Worm (Caenorhabditis elegans) whole organism, L4/young adult: ENCODE measurements around the gene sre-55.

ENCODE experiments used
- W03F9.2 ChIP-seq: fragments of 150-350 bp; optimal IDR thresholded peaks from 2 replicates; lab custom pipeline; 2014; ENCODE audit warnings: missing biosample characterization, missing genetic modification characterization
- dao-5 ChIP-seq: sonication (generic microtip); optimal IDR thresholded peaks from 2 replicates; lab custom pipeline; 2016; ENCODE audit warnings: missing genotype, missing genetic modification characterization, moderate library complexity, missing compliant biosample characterization

DNA sequence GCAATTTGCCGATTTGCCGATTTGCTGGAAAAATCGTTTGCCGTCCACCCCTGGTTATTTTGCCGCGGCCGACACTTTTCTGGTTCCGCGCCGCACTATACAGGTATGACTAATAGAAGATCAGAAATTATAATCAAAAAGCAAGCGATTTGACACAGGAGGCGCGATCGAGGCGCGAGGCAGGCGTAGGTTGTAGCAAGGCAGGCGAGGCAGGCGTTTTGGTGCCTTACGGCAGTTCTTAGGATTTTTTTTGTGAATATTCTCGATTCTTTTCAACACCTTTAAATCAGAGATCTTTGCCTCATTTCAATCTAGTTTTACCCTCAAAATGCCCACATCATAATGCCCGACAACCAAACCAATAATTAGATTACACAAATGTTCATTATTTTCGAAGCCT is 4.9 kb upstream of the sre-55 start, which contains the start of gene sre-56:
- no peak for TF ChIP-seq W03F9.2 (tag; lab: Kevin White, UChicago)
- no peak for TF ChIP-seq dao-5 (tag; lab: Kevin White, UChicago)
